Worm (Caenorhabditis elegans) whole organism, L3 larva: ENCODE results near the gene K08A2.2.

Experiments
- ama-1 ChIP-seq: fragments of 150-350 bp; optimal IDR thresholded peaks from 2 replicates; lab custom pipeline; 2018
- ceh-82 ChIP-seq: fragments of 150-350 bp; optimal IDR thresholded peaks from 2 replicates; lab custom pipeline; 2014; ENCODE audit warnings: missing biosample characterization, missing genetic modification characterization
- egl-27 ChIP-seq: sonication (generic microtip); optimal IDR thresholded peaks from 4 replicates; lab custom pipeline; 2017; ENCODE audit warnings: missing biosample characterization, missing genetic modification reagents, missing genetic modification characterization
- lin-15B ChIP-seq: fragments of 150-350 bp; optimal IDR thresholded peaks from 2 replicates; lab custom pipeline; 2014; ENCODE audit warnings: missing biosample characterization, missing genetic modification characterization
- nfya-1 ChIP-seq: sonication (generic microtip); optimal IDR thresholded peaks from 2 replicates; lab custom pipeline; 2017; ENCODE audit warnings: missing genetic modification characterization, mild to moderate bottlenecking, missing compliant biosample characterization, antibody characterized with exemption, moderate library complexity; ENCODE audit not compliant: insufficient read depth
- nhr-23 ChIP-seq: fragments of 150-350 bp; optimal IDR thresholded peaks from 2 replicates; lab custom pipeline; 2014; ENCODE audit warnings: missing biosample characterization, missing genetic modification reagents, missing genetic modification characterization
- pha-4 ChIP-seq: fragments of 150-350 bp; optimal IDR thresholded peaks from 2 replicates; lab custom pipeline; 2014; ENCODE audit warnings: missing biosample characterization, missing genetic modification reagents, missing genetic modification characterization
- pqm-1 ChIP-seq: fragments of 150-350 bp; optimal IDR thresholded peaks from 2 replicates; lab custom pipeline; 2017; ENCODE audit warnings: missing biosample characterization, missing genetic modification characterization, inconsistent platforms
- ztf-11 ChIP-seq: fragments of 150-350 bp; optimal IDR thresholded peaks from 2 replicates; lab custom pipeline; 2014; ENCODE audit warnings: missing biosample characterization, missing genetic modification characterization

DNA sequence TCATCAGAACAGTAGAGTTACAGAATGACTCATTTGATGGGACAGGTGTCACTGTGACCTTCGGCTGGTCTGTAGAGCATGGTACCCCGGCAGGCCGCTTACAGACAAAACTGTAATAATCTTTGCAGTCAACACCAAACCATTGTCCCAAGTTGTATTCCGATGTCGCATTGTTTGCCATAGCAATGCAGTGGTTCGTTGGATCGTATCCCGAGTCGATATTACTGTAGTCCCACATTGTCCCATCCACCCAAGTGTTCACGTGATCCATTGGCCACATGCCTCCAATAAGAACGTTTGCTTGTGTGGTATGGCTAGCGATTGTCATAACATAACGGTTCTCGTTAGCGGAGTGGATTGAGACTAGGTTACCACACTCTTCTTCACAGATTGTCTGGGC is 29.5 kb downstream of the K08A2.2 start:
- TF ChIP-seq nhr-23 (tag; lab: Kevin White, UChicago) (no peak), pqm-1 (tag; lab: Kevin White, UChicago) (no peak), egl-27 (tag; lab: Kevin White, UChicago) (no peak), nfya-1 (tag; lab: Kevin White, UChicago) (no peak), ama-1 (no peak), lin-15B (tag; lab: Kevin White, UChicago) (no peak), ceh-82 (tag; lab: Kevin White, UChicago) (no peak), ztf-11 (tag; lab: Kevin White, UChicago) (no peak), pha-4 (tag; lab: Kevin White, UChicago) (no peak)
